Worm (Caenorhabditis elegans): ENCODE data around the gene gst-5.

Gene gst-5

ce11 chrII:10964748-10965147 lies 14.6 kb downstream of the gst-5 start:
- TF ChIP-seq lin-39 (tag; optimal IDR thresholded peaks at IDR 0.05) (no peak), mdl-1 (tag; optimal IDR thresholded peaks at IDR 0.05) (no peak), sea-2 (GFP tag; optimal IDR thresholded peaks at IDR 0.05) (no peak), pha-4 (tag; optimal IDR thresholded peaks at IDR 0.05) (no peak), ceh-82 (tag; optimal IDR thresholded peaks at IDR 0.05) (no peak), elt-2 (tag; optimal IDR thresholded peaks at IDR 0.05) (no peak), ama-1 (optimal IDR thresholded peaks at IDR 0.05) (no peak), nhr-28 (tag; optimal IDR thresholded peaks at IDR 0.05) (no peak), skn-1 (tag; optimal IDR thresholded peaks at IDR 0.05) (no peak), nhr-76 (tag; optimal IDR thresholded peaks at IDR 0.05) (no peak), nhr-11 (tag; optimal IDR thresholded peaks at IDR 0.05) (no peak), nhr-237 (tag; optimal IDR thresholded peaks at IDR 0.05) (no peak), tbx-2 (tag; optimal IDR thresholded peaks at IDR 0.05) (no peak), eor-1 (tag; optimal IDR thresholded peaks at IDR 0.05) (no peak), nhr-23 (tag; optimal IDR thresholded peaks at IDR 0.05) (no peak), nhr-25 (tag; optimal IDR thresholded peaks at IDR 0.05) (no peak)

- TF ChIP-seq elt-2 (tag; optimal IDR thresholded peaks at IDR 0.05) (no peak), eor-1 (tag; optimal IDR thresholded peaks at IDR 0.05) (no peak), ZK546.5 (tag; optimal IDR thresholded peaks at IDR 0.05) (no peak), R02D3.7 (tag; optimal IDR thresholded peaks at IDR 0.05) (no peak), nhr-11 (tag; optimal IDR thresholded peaks at IDR 0.05) (no peak), nhr-12 (tag; optimal IDR thresholded peaks at IDR 0.05) (no peak), lin-39 (tag; optimal IDR thresholded peaks at IDR 0.05) (no peak), hmg-11 (tag; optimal IDR thresholded peaks at IDR 0.05) (no peak), tbx-2 (tag; optimal IDR thresholded peaks at IDR 0.05) (no peak), ceh-82 (tag; optimal IDR thresholded peaks at IDR 0.05) (no peak), nhr-67 (tag; optimal IDR thresholded peaks at IDR 0.05) (no peak), lsy-12 (tag; optimal IDR thresholded peaks at IDR 0.05) (no peak), lin-15B (tag; optimal IDR thresholded peaks at IDR 0.05) (no peak), aly-2 (tag; optimal IDR thresholded peaks at IDR 0.05) (no peak), egl-5 (tag; optimal IDR thresholded peaks at IDR 0.05) (no peak), nhr-28 (tag; optimal IDR thresholded peaks at IDR 0.05) (no peak), nhr-237 (tag; optimal IDR thresholded peaks at IDR 0.05) (no peak), elt-1 (tag; optimal IDR thresholded peaks at IDR 0.05) (no peak), unc-39 (tag; optimal IDR thresholded peaks at IDR 0.05) (no peak)
These were observed 20.5 kb downstream of the gst-5 start for ce11 chrII:10970625-10971024.

- no peak for TF ChIP-seq tbx-2 (tag; optimal IDR thresholded peaks at IDR 0.05)
- TF ChIP-seq ceh-16 (tag; optimal IDR thresholded peaks at IDR 0.05) = no peak
- no peak for TF ChIP-seq nhr-43 (tag; optimal IDR thresholded peaks at IDR 0.05; ENCODE audit: poor library complexity, severe bottlenecking)
- TF ChIP-seq lin-15B (tag; optimal IDR thresholded peaks at IDR 0.05) = no peak
- TF ChIP-seq nfya-1 (tag; optimal IDR thresholded peaks at IDR 0.05; ENCODE audit: insufficient read depth) = no peak
- no peak for TF ChIP-seq mml-1 (tag; optimal IDR thresholded peaks at IDR 0.05)
- TF ChIP-seq nhr-76 (tag; optimal IDR thresholded peaks at IDR 0.05) = no peak
- TF ChIP-seq ZK546.5 (tag; optimal IDR thresholded peaks at IDR 0.05) = no peak
These were observed 21.5 kb downstream of the gst-5 start for ce11 chrII:10971677-10972076.

- no peak for TF ChIP-seq aly-2 (tag; optimal IDR thresholded peaks at IDR 0.05)
- no peak for TF ChIP-seq lin-39 (tag; optimal IDR thresholded peaks at IDR 0.05)
- TF ChIP-seq egl-27 (tag; optimal IDR thresholded peaks at IDR 0.05) = no peak
- no peak for TF ChIP-seq ZK546.5 (tag; optimal IDR thresholded peaks at IDR 0.05)
- TF ChIP-seq jun-1 (tag; optimal IDR thresholded peaks at IDR 0.05) = no peak
- no peak for TF ChIP-seq ceh-9 (tag; optimal IDR thresholded peaks at IDR 0.05)
- TF ChIP-seq mml-1 (tag; optimal IDR thresholded peaks at IDR 0.05) = no peak
- no peak for TF ChIP-seq ztf-11 (tag; optimal IDR thresholded peaks at IDR 0.05)
- no peak for TF ChIP-seq fos-1 (tag; optimal IDR thresholded peaks at IDR 0.05)
- no peak for TF ChIP-seq nhr-67 (tag; optimal IDR thresholded peaks at IDR 0.05)
- no peak for TF ChIP-seq R02D3.7 (tag; optimal IDR thresholded peaks at IDR 0.05)
- no peak for TF ChIP-seq ama-1 (optimal IDR thresholded peaks at IDR 0.05)
- no peak for TF ChIP-seq nhr-237 (tag; optimal IDR thresholded peaks at IDR 0.05)
These were observed 25.1 kb downstream of the gst-5 start, which contains the start of gene ptp-3 for ce11 chrII:10975239-10975638. ptp-3 (plus strand) TSS chrII:10975539.

ce11 chrII:10982017-10982416 lies 31.9 kb downstream of the gst-5 start:
- TF ChIP-seq egl-5 (tag; optimal IDR thresholded peaks at IDR 0.05) = peak; percentile 56
- no peak for TF ChIP-seq daf-12 (tag; optimal IDR thresholded peaks at IDR 0.05)
- peak; percentile 50 for TF ChIP-seq lin-39 (tag; optimal IDR thresholded peaks at IDR 0.05)
- peak; percentile 35 for TF ChIP-seq nfya-1 (tag; optimal IDR thresholded peaks at IDR 0.05; ENCODE audit: insufficient read depth)
- no peak for TF ChIP-seq lin-15B (tag; optimal IDR thresholded peaks at IDR 0.05)

All from whole organism, L3 larva.